Fruit fly (Drosophila melanogaster): ENCODE results near the gene Nfs1.

Gene Nfs1

dm6 chr2L:12002922-12003791 is 3.7 kb downstream of the Nfs1 start (continued):
- peak; percentile 39 for TF ChIP-seq CG13296 (GFP tag; optimal IDR thresholded peaks at IDR 0.05)
- TF ChIP-seq CG15514 (GFP tag; optimal IDR thresholded peaks at IDR 0.05): peak; percentile 93
- TF ChIP-seq YL-1 (GFP tag; optimal IDR thresholded peaks at IDR 0.05): no peak
- no peak for TF ChIP-seq CG18476 (GFP tag; optimal IDR thresholded peaks at IDR 0.05)
- peak; percentile 1 for TF ChIP-seq CG12104 (GFP tag; optimal IDR thresholded peaks at IDR 0.05)
- peak; percentile 28 for TF ChIP-seq run (tag; optimal IDR thresholded peaks at IDR 0.05)
- TF ChIP-seq CG3281 (GFP tag; optimal IDR thresholded peaks at IDR 0.05): peak; percentile 27
- TF ChIP-seq p53 (GFP tag; optimal IDR thresholded peaks at IDR 0.05): peak; percentile 68
- peak; percentile 0 for TF ChIP-seq wek (GFP tag; optimal IDR thresholded peaks at IDR 0.05)
- TF ChIP-seq CG1603 (tag; optimal IDR thresholded peaks at IDR 0.05): peak; percentile 39
- TF ChIP-seq gcm (GFP tag; optimal IDR thresholded peaks at IDR 0.05): peak; percentile 94
- TF ChIP-seq chinmo (GFP tag; IDR thresholded peaks at IDR 0.05; ENCODE audit: partially characterized antibody): no peak
- TF ChIP-seq CG15073 (GFP tag; optimal IDR thresholded peaks at IDR 0.05): no peak
- peak in 1 of 2 experiments; percentile 58 for TF ChIP-seq crp (GFP tag; optimal IDR thresholded peaks at IDR 0.05)
- TF ChIP-seq h (optimal IDR thresholded peaks at IDR 0.05): peak; percentile 28
- peak; percentile 29 for TF ChIP-seq ATbp (GFP tag; optimal IDR thresholded peaks at IDR 0.05)
- TF ChIP-seq HLHmδ (GFP tag; optimal IDR thresholded peaks at IDR 0.05): peak; percentile 74
- peak; percentile 48 for TF ChIP-seq tap (tag; optimal IDR thresholded peaks at IDR 0.05)
- TF ChIP-seq sens (GFP tag): peak; percentile 45
- peak; percentile 64 for TF ChIP-seq da (GFP tag; optimal IDR thresholded peaks at IDR 0.05)
- TF ChIP-seq Hand (GFP tag; optimal IDR thresholded peaks at IDR 0.05): peak; percentile 35
- no peak for TF ChIP-seq CG11247 (GFP tag; IDR thresholded peaks at IDR 0.05)
- TF ChIP-seq CG6683 (GFP tag; optimal IDR thresholded peaks at IDR 0.05): no peak
- peak in 1 of 2 experiments; percentile 54 for TF ChIP-seq tll (GFP tag; optimal IDR thresholded peaks at IDR 0.05)
- peak; percentile 19 for TF ChIP-seq phol (tag; optimal IDR thresholded peaks at IDR 0.05)
- TF ChIP-seq bsh (GFP tag; optimal IDR thresholded peaks at IDR 0.05): peak in 1 of 2 experiments; percentile 44
- peak; percentile 67 for TF ChIP-seq ac (GFP tag; optimal IDR thresholded peaks at IDR 0.05)
- peak; percentile 63 for TF ChIP-seq CG2712 (tag; optimal IDR thresholded peaks at IDR 0.05)
- TF ChIP-seq Fer1 (GFP tag; optimal IDR thresholded peaks at IDR 0.05): peak; percentile 92
- TF ChIP-seq Pdp1 (GFP tag; optimal IDR thresholded peaks at IDR 0.05): peak in 1 of 2 experiments; percentile 14
- TF ChIP-seq CG6689 (GFP tag; IDR thresholded peaks at IDR 0.05): no peak
- peak; percentile 73 for TF ChIP-seq pros (GFP tag; optimal IDR thresholded peaks at IDR 0.05)
- peak; percentile 96 for TF ChIP-seq CG7745 (tag; optimal IDR thresholded peaks at IDR 0.05)
- peak; percentile 10 for TF ChIP-seq CG33213 (GFP tag; optimal IDR thresholded peaks at IDR 0.05)
- peak; percentile 23 for TF ChIP-seq Hr3 (GFP tag; optimal IDR thresholded peaks at IDR 0.05)
- peak; percentile 44 for TF ChIP-seq dmrt99B (tag; optimal IDR thresholded peaks at IDR 0.05)
- peak; percentile 39 for TF ChIP-seq CG10209 (GFP tag; optimal IDR thresholded peaks at IDR 0.05)
- TF ChIP-seq Sox102F (GFP tag; optimal IDR thresholded peaks at IDR 0.05): peak; percentile 14
- no peak for TF ChIP-seq crol (GFP tag; IDR thresholded peaks at IDR 0.05)
- no peak for TF ChIP-seq mam (GFP tag; optimal IDR thresholded peaks at IDR 0.05)
- peak; percentile 66 for TF ChIP-seq CG15269 (tag; optimal IDR thresholded peaks at IDR 0.05)
- TF ChIP-seq nau (GFP tag; optimal IDR thresholded peaks at IDR 0.05): peak; percentile 30
- peak; percentile 44 for TF ChIP-seq MTF-1 (GFP tag; optimal IDR thresholded peaks at IDR 0.05; ENCODE audit: borderline replicate concordance)
- TF ChIP-seq CG10959 (GFP tag; IDR thresholded peaks at IDR 0.05): no peak
- peak; percentile 38 for TF ChIP-seq Oli (tag; optimal IDR thresholded peaks at IDR 0.05)
- TF ChIP-seq CG4707 (GFP tag; optimal IDR thresholded peaks at IDR 0.05): peak; percentile 100
- no peak for TF ChIP-seq hbn (GFP tag; IDR thresholded peaks at IDR 0.05; ENCODE audit: partially characterized antibody)

All from whole organism, embryonic.